Fruit fly (Drosophila melanogaster): ENCODE data around the gene CG34376.
A peak's percentile ranks its signal among the peaks of the same experiment; 100 is the strongest.

Gene CG34376

DNA sequence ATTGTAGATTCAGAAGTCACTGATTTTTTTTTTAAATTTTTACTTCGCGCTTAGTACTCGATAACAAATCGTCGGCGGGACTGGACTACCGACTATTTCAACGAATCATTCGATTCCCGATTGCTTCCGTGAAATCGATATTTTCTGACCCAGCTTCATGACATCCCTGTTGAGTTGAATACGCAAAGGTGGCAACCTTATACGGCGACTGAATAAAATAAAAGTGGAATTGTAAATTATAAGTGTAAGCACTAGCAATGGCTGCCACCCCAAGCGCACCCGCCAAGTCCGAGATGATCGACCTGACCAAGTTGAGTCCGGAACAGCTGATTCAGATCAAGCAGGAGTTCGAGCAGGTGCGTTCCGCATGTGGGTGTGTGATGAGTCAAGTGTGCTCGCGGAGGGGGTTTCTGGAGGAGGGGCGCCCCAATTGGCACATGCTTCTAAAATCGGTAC, 39.2 kb downstream of the CG34376 start, which contains the start of gene Pfdn5 (continued):
- TF ChIP-seq CG4617 (GFP tag; optimal IDR thresholded peaks at IDR 0.05; ENCODE audit: borderline replicate concordance) (peak; percentile 94), fu2 (GFP tag; optimal IDR thresholded peaks at IDR 0.05) (peak; percentile 5), tgo (GFP tag; IDR thresholded peaks at IDR 0.05) (no peak), ac (GFP tag; optimal IDR thresholded peaks at IDR 0.05) (no peak), pros (GFP tag; optimal IDR thresholded peaks at IDR 0.05) (no peak), tio (GFP tag; optimal IDR thresholded peaks at IDR 0.05) (no peak), ase (GFP tag; IDR thresholded peaks at IDR 0.05) (no peak), CG18599 (GFP tag; optimal IDR thresholded peaks at IDR 0.05) (no peak), seq (GFP tag; IDR thresholded peaks at IDR 0.05) (no peak), CG18476 (GFP tag; optimal IDR thresholded peaks at IDR 0.05) (no peak), nau (GFP tag; optimal IDR thresholded peaks at IDR 0.05) (no peak), vfl (GFP tag; optimal IDR thresholded peaks at IDR 0.05) (no peak), CG3838 (GFP tag; optimal IDR thresholded peaks at IDR 0.05) (no peak), HHEX (GFP tag; optimal IDR thresholded peaks at IDR 0.05) (no peak), ATbp (GFP tag; optimal IDR thresholded peaks at IDR 0.05) (no peak), Camta (GFP tag; optimal IDR thresholded peaks at IDR 0.05) (no peak), slp2 (GFP tag; optimal IDR thresholded peaks at IDR 0.05) (no peak), CG12299 (tag; optimal IDR thresholded peaks at IDR 0.05) (no peak), Hmr (GFP tag; optimal IDR thresholded peaks at IDR 0.05) (no peak), crc (GFP tag; optimal IDR thresholded peaks at IDR 0.05) (no peak), CG6854 (GFP tag; optimal IDR thresholded peaks at IDR 0.05) (no peak), CG2889 (GFP tag; IDR thresholded peaks at IDR 0.05) (no peak), dysf (GFP tag; IDR thresholded peaks at IDR 0.05) (no peak), gro (GFP tag; optimal IDR thresholded peaks at IDR 0.05) (no peak), lola (GFP tag; optimal IDR thresholded peaks at IDR 0.05) (no peak), Rfx (GFP tag; IDR thresholded peaks at IDR 0.05) (no peak), CG12236 (GFP tag; optimal IDR thresholded peaks at IDR 0.05) (no peak), Ada2b (GFP tag; IDR thresholded peaks at IDR 0.05) (no peak), CG15514 (GFP tag; optimal IDR thresholded peaks at IDR 0.05) (peak; percentile 73), CG2129 (GFP tag; IDR thresholded peaks at IDR 0.05; ENCODE audit: partially characterized antibody) (peak; percentile 30; the same call in 1 of the 2 replicates), CG3065 (GFP tag; optimal IDR thresholded peaks at IDR 0.05) (no peak), so (GFP tag; IDR thresholded peaks at IDR 0.05) (no peak), Drgx (GFP tag; IDR thresholded peaks at IDR 0.05) (no peak), CG10462 (GFP tag; optimal IDR thresholded peaks at IDR 0.05) (no peak), CG11696 (GFP tag; IDR thresholded peaks at IDR 0.05) (no peak), phol (tag; optimal IDR thresholded peaks at IDR 0.05) (peak; percentile 53), insv (GFP tag; optimal IDR thresholded peaks at IDR 0.05) (no peak), hb (GFP tag; IDR thresholded peaks at IDR 0.05; ENCODE audit: partially characterized antibody) (peak; percentile 86), Deaf1 (tag; optimal IDR thresholded peaks at IDR 0.05) (no peak), CG14050 (GFP tag; IDR thresholded peaks at IDR 0.05) (no peak), odd (GFP tag; optimal IDR thresholded peaks at IDR 0.05) (no peak), CG14014 (GFP tag; IDR thresholded peaks at IDR 0.05) (no peak), p53 (GFP tag; optimal IDR thresholded peaks at IDR 0.05) (no peak), row (GFP tag; IDR thresholded peaks at IDR 0.05) (no peak), Stat92E (GFP tag; optimal IDR thresholded peaks at IDR 0.05) (no peak), luna (GFP tag; optimal IDR thresholded peaks at IDR 0.05) (no peak), CG11695 (GFP tag; IDR thresholded peaks at IDR 0.05) (no peak), CG12219 (GFP tag; optimal IDR thresholded peaks at IDR 0.05) (no peak), CG2116 (GFP tag; optimal IDR thresholded peaks at IDR 0.05) (peak; percentile 98), Fer2 (tag; optimal IDR thresholded peaks at IDR 0.05) (no peak), ttk (GFP tag; IDR thresholded peaks at IDR 0.05) (no peak), peb (GFP tag; IDR thresholded peaks at IDR 0.05) (no peak)
